Fruit fly (Drosophila melanogaster): Measurements from ENCODE around the gene CG45071.
A peak's percentile ranks its signal among the peaks of the same experiment; 100 is the strongest.

CG45071 gene

DNA sequence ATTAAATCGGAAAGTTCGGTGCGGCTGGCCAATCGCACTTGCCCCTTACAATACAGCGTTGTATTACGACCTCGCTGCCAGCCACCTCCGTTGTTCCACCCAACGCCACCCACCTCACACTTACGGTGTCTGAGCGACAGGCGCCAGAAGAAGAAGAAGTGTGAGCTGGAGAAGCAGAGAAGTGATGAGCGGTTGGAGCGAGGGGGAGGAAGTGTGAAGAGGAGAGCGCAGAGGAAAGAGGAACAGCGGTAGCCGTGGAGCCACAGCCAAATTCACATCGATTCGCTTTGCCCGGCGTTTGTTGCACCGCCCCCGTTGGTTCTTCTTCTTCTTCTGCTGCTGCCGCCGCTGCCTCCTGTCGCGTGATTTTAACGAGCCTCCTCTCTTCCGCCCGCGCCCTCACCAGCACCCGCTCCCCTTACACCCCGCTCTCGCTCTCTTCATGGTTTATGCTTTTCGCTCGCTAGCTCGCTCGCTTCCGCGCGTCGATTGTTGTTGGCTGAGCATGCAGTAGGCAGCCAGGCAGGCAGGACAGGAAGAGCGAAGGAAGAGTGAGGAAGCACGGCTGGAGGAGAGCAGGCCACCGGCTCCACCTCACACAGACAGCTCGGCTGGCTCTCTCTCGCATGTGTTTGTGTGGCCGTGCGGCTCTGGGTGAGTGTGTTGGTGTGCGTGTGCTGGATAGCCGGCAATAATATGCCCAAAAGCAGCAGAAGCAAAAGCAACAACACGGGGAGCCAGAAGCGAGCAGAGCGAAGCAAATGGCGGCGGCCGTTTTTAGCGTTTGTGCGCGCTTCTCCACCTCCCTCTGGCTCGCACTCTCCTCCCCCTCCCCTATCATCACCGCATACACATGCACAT is 1.5 kb upstream of the CG45071 start (continued):
- TF ChIP-seq abd-A (tag; optimal IDR thresholded peaks at IDR 0.05) = peak; percentile 88
- no peak for TF ChIP-seq Stat92E (GFP tag; optimal IDR thresholded peaks at IDR 0.05)
- TF ChIP-seq crc (GFP tag; optimal IDR thresholded peaks at IDR 0.05) = no peak
- TF ChIP-seq scrt (GFP tag; optimal IDR thresholded peaks at IDR 0.05) = peak; percentile 30
- peak in 1 of 2 experiments; percentile 18 for TF ChIP-seq Hr51 (GFP tag; optimal IDR thresholded peaks at IDR 0.05)
- TF ChIP-seq oc (tag; optimal IDR thresholded peaks at IDR 0.05) = no peak
- peak; percentile 7 for TF ChIP-seq nom (GFP tag; optimal IDR thresholded peaks at IDR 0.05)
- TF ChIP-seq bsh (GFP tag; optimal IDR thresholded peaks at IDR 0.05) = peak in 1 of 2 experiments; percentile 28
- TF ChIP-seq Med (GFP tag) = peak; percentile 93
- TF ChIP-seq E2f1 (GFP tag; IDR thresholded peaks at IDR 0.05) = no peak
- peak; percentile 34; the same call in 1 of the 3 replicates for TF ChIP-seq Opbp (GFP tag; IDR thresholded peaks at IDR 0.05; ENCODE audit: partially characterized antibody)
- peak; percentile 36; the same call in 1 of the 2 replicates for TF ChIP-seq CG32772 (GFP tag; IDR thresholded peaks at IDR 0.05)
- no peak for TF ChIP-seq lmd (GFP tag; IDR thresholded peaks at IDR 0.05)
- peak; percentile 14 for TF ChIP-seq Hmr (GFP tag; optimal IDR thresholded peaks at IDR 0.05)
- 0 out of 2 replicates have a peak, but pooled peaks have one; percentile 46 for TF ChIP-seq chm (GFP tag; IDR thresholded peaks at IDR 0.05)
- TF ChIP-seq CG42726 (GFP tag; IDR thresholded peaks at IDR 0.05; ENCODE audit: partially characterized antibody) = 0 out of 2 replicates have a peak, but pooled peaks have one; percentile 14
- peak; percentile 28 for TF ChIP-seq CG10543 (GFP tag; optimal IDR thresholded peaks at IDR 0.05)
- no peak for TF ChIP-seq hth (optimal IDR thresholded peaks at IDR 0.05)
- peak; percentile 16; the same call in 1 of the 2 replicates for TF ChIP-seq ranshi (GFP tag; IDR thresholded peaks at IDR 0.05)
- TF ChIP-seq CG17385 (GFP tag; optimal IDR thresholded peaks at IDR 0.05) = peak; percentile 88
- TF ChIP-seq CG17328 (GFP tag; IDR thresholded peaks at IDR 0.05) = 0 out of 2 replicates have a peak, but pooled peaks have one; percentile 11
- TF ChIP-seq CG15073 (GFP tag; optimal IDR thresholded peaks at IDR 0.05) = no peak
- TF ChIP-seq psq (GFP tag; optimal IDR thresholded peaks at IDR 0.05) = no peak
- TF ChIP-seq CG9609 (GFP tag; optimal IDR thresholded peaks at IDR 0.05) = no peak
- TF ChIP-seq Mrtf (GFP tag; IDR thresholded peaks at IDR 0.05) = no peak
- TF ChIP-seq MBD-R2 (GFP tag; IDR thresholded peaks at IDR 0.05) = 0 out of 2 replicates have a peak, but pooled peaks have one; percentile 18
- TF ChIP-seq bbx (GFP tag; IDR thresholded peaks at IDR 0.05; ENCODE audit: partially characterized antibody) = peak; percentile 13; the same call in 1 of the 2 replicates
- no peak for TF ChIP-seq ato (GFP tag; IDR thresholded peaks at IDR 0.05; ENCODE audit: partially characterized antibody)
- peak; percentile 75 for TF ChIP-seq CG6854 (GFP tag; optimal IDR thresholded peaks at IDR 0.05)
- TF ChIP-seq CG17612 (GFP tag; IDR thresholded peaks at IDR 0.05) = no peak
- peak; percentile 80; the same call in 1 of the 2 replicates for TF ChIP-seq Adf1 (GFP tag; IDR thresholded peaks at IDR 0.05)
- TF ChIP-seq wor (GFP tag; IDR thresholded peaks at IDR 0.05) = no peak
- TF ChIP-seq D (optimal IDR thresholded peaks at IDR 0.05) = no peak
- no peak for TF ChIP-seq D (GFP tag; optimal IDR thresholded peaks at IDR 0.05)
- TF ChIP-seq shn (GFP tag; optimal IDR thresholded peaks at IDR 0.05) = peak; percentile 8
- no peak for TF ChIP-seq Atf-2 (GFP tag; optimal IDR thresholded peaks at IDR 0.05)
- peak; percentile 43; the same call in 1 of the 2 replicates for TF ChIP-seq sens-2 (GFP tag; IDR thresholded peaks at IDR 0.05)
- peak; percentile 36; the same call in 1 of the 2 replicates for TF ChIP-seq onecut (GFP tag; IDR thresholded peaks at IDR 0.05)
- no peak for TF ChIP-seq CG11695 (GFP tag; IDR thresholded peaks at IDR 0.05)
- no peak for TF ChIP-seq pum (GFP tag; optimal IDR thresholded peaks at IDR 0.05)
- peak; percentile 8 for TF ChIP-seq lbe (GFP tag; optimal IDR thresholded peaks at IDR 0.05)
- peak; percentile 43; the same call in 1 of the 3 replicates for TF ChIP-seq ci (GFP tag; IDR thresholded peaks at IDR 0.05)
- TF ChIP-seq lov (optimal IDR thresholded peaks at IDR 0.05) = no peak
- no peak for TF ChIP-seq lov (GFP tag; IDR thresholded peaks at IDR 0.05)
- peak; percentile 55 for TF ChIP-seq Abd-B (GFP tag; optimal IDR thresholded peaks at IDR 0.05)
- TF ChIP-seq Deaf1 (tag; optimal IDR thresholded peaks at IDR 0.05) = peak; percentile 60
- TF ChIP-seq kni (GFP tag; optimal IDR thresholded peaks at IDR 0.05) = peak; percentile 45
- peak; percentile 71 for TF ChIP-seq Ets65A (GFP tag)

Data from whole organism, embryonic.